Worm (Caenorhabditis elegans): ENCODE results near the gene B0432.8.
A peak's percentile ranks its signal among the peaks of the same experiment; 100 is the strongest.

Gene B0432.8

DNA sequence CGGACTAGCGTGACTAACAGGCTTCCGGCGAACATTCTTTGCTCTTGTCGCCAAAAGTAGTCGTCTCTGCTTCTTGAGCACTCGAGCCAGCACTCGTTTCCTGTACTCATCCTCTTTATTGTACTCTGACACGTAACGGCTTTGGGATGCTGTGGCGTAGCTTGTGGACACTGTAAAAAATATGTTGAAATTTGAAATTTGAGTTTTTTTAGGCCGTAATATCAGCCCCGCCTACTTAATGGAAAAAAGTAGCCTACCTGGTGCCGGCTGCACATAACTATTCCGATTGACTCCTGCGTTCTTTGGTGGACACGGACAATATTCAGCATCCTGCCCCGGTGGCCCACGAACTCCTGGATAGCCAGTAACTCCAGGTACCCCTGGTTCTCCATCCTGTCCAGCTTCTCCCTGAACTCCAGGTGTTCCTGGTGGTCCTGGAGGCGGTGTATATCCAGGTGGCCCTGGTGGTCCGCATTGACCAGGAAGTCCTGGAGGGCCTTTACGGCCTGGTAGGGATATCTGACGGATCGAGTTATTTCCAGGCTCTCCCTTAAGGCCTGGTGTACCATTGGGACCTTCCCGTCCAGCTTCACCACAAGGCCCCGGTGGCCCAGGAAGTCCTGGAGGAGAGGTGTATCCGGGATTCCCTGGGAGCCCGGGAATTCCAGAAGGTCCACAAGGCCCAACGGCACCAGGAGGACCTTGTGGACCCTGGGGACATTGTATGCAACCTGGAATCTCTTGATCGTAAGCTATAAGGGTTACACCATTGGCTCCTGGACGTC lies 25.6 kb upstream of the B0432.8 start:
- TF ChIP-seq set-16 (GFP tag; IDR thresholded peaks at IDR 0.05) = peak; percentile 83
- no peak for TF ChIP-seq ztf-7 (tag; optimal IDR thresholded peaks at IDR 0.05)
- peak; percentile 92 for TF ChIP-seq aha-1 (tag)
- no peak for TF ChIP-seq F26F4.8 (GFP tag; conservative IDR thresholded peaks at IDR 0.05)

ce11 chrII:300977-301772 lies 22.6 kb upstream of the B0432.8 start, which contains the start of gene K01A2.5:
K01A2.5 (plus strand) TSS chrII:301273.
- peak; percentile 58 for TF ChIP-seq hlh-30 (tag; optimal IDR thresholded peaks at IDR 0.05; ENCODE audit: insufficient read depth)
- peak; percentile 34 for TF ChIP-seq hlh-11 (tag; optimal IDR thresholded peaks at IDR 0.05)
- TF ChIP-seq ceh-82 (tag; optimal IDR thresholded peaks at IDR 0.05) = no peak
- TF ChIP-seq nhr-76 (tag; optimal IDR thresholded peaks at IDR 0.05) = no peak
- peak in 1 of 2 experiments; percentile 96 for TF ChIP-seq unc-62 (GFP tag; optimal IDR thresholded peaks at IDR 0.05 in 1 of 2)
- no peak for TF ChIP-seq unc-62 (tag; optimal IDR thresholded peaks at IDR 0.05)
- peak; percentile 31 for TF ChIP-seq cey-2 (tag; optimal IDR thresholded peaks at IDR 0.05; ENCODE audit: borderline replicate concordance, insufficient read depth)
- peak; percentile 66 for TF ChIP-seq nhr-28 (tag; optimal IDR thresholded peaks at IDR 0.05)
- no peak for TF ChIP-seq lin-39 (tag; optimal IDR thresholded peaks at IDR 0.05)
- peak in 1 of 2 experiments; percentile 23 for TF ChIP-seq mdl-1 (tag; optimal IDR thresholded peaks at IDR 0.05)
- peak; percentile 57 for TF ChIP-seq nhr-25 (tag; optimal IDR thresholded peaks at IDR 0.05; ENCODE audit: borderline replicate concordance, insufficient read depth)
- TF ChIP-seq mes-2 (tag; optimal IDR thresholded peaks at IDR 0.05; ENCODE audit: poor library complexity, severe bottlenecking) = no peak
- TF ChIP-seq mxl-3 (GFP tag; optimal IDR thresholded peaks at IDR 0.05) = peak; percentile 35
- TF ChIP-seq ceh-62 (tag; optimal IDR thresholded peaks at IDR 0.05) = no peak
- TF ChIP-seq nhr-48 (tag; optimal IDR thresholded peaks at IDR 0.05) = peak; percentile 10

ce11 chrII:299684-300083 lies 21.1 kb upstream of the B0432.8 start, which contains the start of gene K01A2.6:
K01A2.6 (plus strand) TSS chrII:299984.
- no peak for TF ChIP-seq ceh-20 (GFP tag; IDR thresholded peaks at IDR 0.05)
- no peak for TF ChIP-seq lin-15B (tag; optimal IDR thresholded peaks at IDR 0.05)
- TF ChIP-seq unc-62 (GFP tag; optimal IDR thresholded peaks at IDR 0.05 in 1 of 2) = peak in 1 of 2 experiments; percentile 14
- TF ChIP-seq unc-62 (tag; optimal IDR thresholded peaks at IDR 0.05) = no peak

- no peak for TF ChIP-seq lim-7 (GFP tag; IDR thresholded peaks at IDR 0.05)
- TF ChIP-seq madf-5 (GFP tag; IDR thresholded peaks at IDR 0.05) = no peak
- TF ChIP-seq nhr-41 (GFP tag; IDR thresholded peaks at IDR 0.05) = no peak
- TF ChIP-seq spr-1 (tag; optimal IDR thresholded peaks at IDR 0.05) = no peak
Measured at ce11 chrII:296911-297440, 18.4 kb upstream of the B0432.8 start, which contains the start of the genes clec-117 and B0432.1. clec-117 (minus strand) TSS chrII:297011. B0432.1 (plus strand) TSS chrII:297390.

- TF ChIP-seq Y48G9A.11 (GFP tag; IDR thresholded peaks at IDR 0.05) = no peak
- TF ChIP-seq nhr-41 (GFP tag; IDR thresholded peaks at IDR 0.05) = no peak
- TF ChIP-seq ceh-28 (tag; optimal IDR thresholded peaks at IDR 0.05) = no peak
- no peak for TF ChIP-seq zfp-2 (tag; optimal IDR thresholded peaks at IDR 0.05)
- no peak for TF ChIP-seq ama-1 (optimal IDR thresholded peaks at IDR 0.05)
- TF ChIP-seq hif-1 (tag; optimal IDR thresholded peaks at IDR 0.05) = no peak
- TF ChIP-seq T26A8.4 (GFP tag; IDR thresholded peaks at IDR 0.05) = no peak
Measured at ce11 chrII:294606-295005, 16.1 kb upstream of the B0432.8 start, which contains the start of gene B0432.11. B0432.11 (minus strand) TSS chrII:294706.

All from whole organism, L4 larva.